Fruit fly (Drosophila melanogaster) whole organism, embryonic: ENCODE data around the gene Gart.

ENCODE experiments used
- ATbp ChIP-seq: fragments of 200-800 bp; sonication (Bioruptor generic); optimal IDR thresholded peaks from 2 replicates; lab custom pipeline; 2017; ENCODE audit warnings: missing biosample characterization, mild to moderate bottlenecking, missing genetic modification characterization, missing genetic modification reagents
- Adf1 ChIP-seq: fragments of 200-800 bp; sonication (Bioruptor generic); IDR thresholded peaks from 2 replicates; pipeline ENCODE4 v1.3.6; 2022; ENCODE audit warnings: missing biosample characterization, missing genetic modification characterization
- CG10147 ChIP-seq: fragments of 200-800 bp; sonication (Bioruptor generic); optimal IDR thresholded peaks from 2 replicates; lab custom pipeline; 2019; ENCODE audit warnings: missing biosample characterization, mild to moderate bottlenecking, missing genetic modification characterization, moderate library complexity
- CG10959 ChIP-seq: fragments of 200-800 bp; sonication (Bioruptor generic); IDR thresholded peaks from 2 replicates; pipeline ENCODE4 v1.3.6; 2022; ENCODE audit warnings: missing biosample characterization, missing genetic modification characterization
- CG12299 ChIP-seq: fragments of 200-800 bp; sonication (Bioruptor generic); optimal IDR thresholded peaks from 2 replicates; lab custom pipeline; 2018; ENCODE audit warnings: missing biosample characterization, mild to moderate bottlenecking, missing genetic modification characterization
- CG13296 ChIP-seq: fragments of 200-800 bp; sonication (Bioruptor generic); optimal IDR thresholded peaks from 3 replicates; lab custom pipeline; 2018; ENCODE audit warnings: missing biosample characterization, mild to moderate bottlenecking, missing genetic modification characterization
- CG1603 ChIP-seq: fragments of 200-800 bp; sonication (Bioruptor generic); optimal IDR thresholded peaks from 2 replicates; lab custom pipeline; 2019; ENCODE audit warnings: missing biosample characterization, mild to moderate bottlenecking, missing genetic modification characterization, moderate library complexity
- CG17802 ChIP-seq: fragments of 200-800 bp; sonication (Bioruptor generic); optimal IDR thresholded peaks from 2 replicates; lab custom pipeline; 2018; ENCODE audit warnings: missing biosample characterization, mild to moderate bottlenecking, missing genetic modification characterization, moderate library complexity
- CG18011 ChIP-seq: fragments of 200-800 bp; sonication (Bioruptor generic); optimal IDR thresholded peaks from 2 replicates; lab custom pipeline; 2017; ENCODE audit warnings: missing biosample characterization, missing genetic modification characterization, mild to moderate bottlenecking, moderate library complexity, missing genotype
- CG4730 ChIP-seq: fragments of 200-800 bp; sonication (Bioruptor generic); IDR thresholded peaks from 2 replicates; pipeline ENCODE4 v1.3.6; 2022; ENCODE audit warnings: missing biosample characterization, missing genetic modification characterization
- CG6765 ChIP-seq: fragments of 200-800 bp; sonication (Bioruptor generic); optimal IDR thresholded peaks from 3 replicates; lab custom pipeline; 2017; ENCODE audit warnings: missing biosample characterization, mild to moderate bottlenecking, missing genetic modification characterization
- CG7372 ChIP-seq: fragments of 200-800 bp; sonication (Bioruptor generic); IDR thresholded peaks from 2 replicates; pipeline ENCODE4 v1.3.6; 2022; ENCODE audit warnings: missing biosample characterization, missing genetic modification characterization
- CG8089 ChIP-seq: fragments of 200-800 bp; sonication (Bioruptor generic); optimal IDR thresholded peaks from 3 replicates; lab custom pipeline; 2016; ENCODE audit warnings: missing biosample characterization, missing genetic modification characterization
- CG8765 ChIP-seq: fragments of 200-800 bp; sonication (Bioruptor generic); IDR thresholded peaks from 2 replicates; pipeline ENCODE4 v1.3.6; 2022; ENCODE audit warnings: missing biosample characterization, missing genetic modification characterization
- CG9727 ChIP-seq: fragments of 200-800 bp; sonication (Bioruptor generic); optimal IDR thresholded peaks from 3 replicates; lab custom pipeline; 2017; ENCODE audit warnings: missing biosample characterization, mild to moderate bottlenecking, missing genetic modification characterization
- Doc3 ChIP-seq: fragments of 200-800 bp; sonication (Bioruptor generic); IDR thresholded peaks from 3 replicates; pipeline ENCODE4 v1.3.6; 2022; ENCODE audit warnings: missing biosample characterization, missing genetic modification characterization; ENCODE audit not compliant: partially characterized antibody
- Ets65A ChIP-seq: fragments of 200-800 bp; sonication (Bioruptor generic); peaks from one replicate; lab custom pipeline; 2016; ENCODE audit warnings: missing biosample characterization, missing genetic modification characterization
- Fer1 ChIP-seq: fragments of 200-800 bp; sonication (Bioruptor generic); optimal IDR thresholded peaks from 2 replicates; lab custom pipeline; 2017; ENCODE audit warnings: missing biosample characterization, mild to moderate bottlenecking, missing genetic modification characterization
- Hand ChIP-seq: fragments of 200-800 bp; sonication (Bioruptor generic); optimal IDR thresholded peaks from 2 replicates; lab custom pipeline; 2017; ENCODE audit warnings: mild to moderate bottlenecking, missing biosample characterization, missing genetic modification reagents, missing genetic modification characterization
- Lhr ChIP-seq: fragments of 200-800 bp; sonication (Bioruptor generic); optimal IDR thresholded peaks from 3 replicates; lab custom pipeline; 2017; ENCODE audit warnings: mild to moderate bottlenecking, missing biosample characterization, missing genetic modification reagents, missing genetic modification characterization
- MTF-1 ChIP-seq: fragments of 200-800 bp; sonication (Bioruptor generic); optimal IDR thresholded peaks from 2 replicates; lab custom pipeline; 2018; ENCODE audit warnings: missing biosample characterization, mild to moderate bottlenecking, missing genetic modification characterization, borderline replicate concordance
- Mad ChIP-seq: fragments of 200-800 bp; sonication (Bioruptor generic); optimal IDR thresholded peaks from 2 replicates; lab custom pipeline; 2016; ENCODE audit warnings: missing biosample characterization, missing genetic modification characterization
- Med ChIP-seq: fragments of 200-800 bp; sonication (Bioruptor generic); peaks from one replicate; lab custom pipeline; 2016; ENCODE audit warnings: missing biosample characterization, missing genetic modification characterization, mild to moderate bottlenecking, inconsistent platforms, moderate library complexity
- Rx ChIP-seq: fragments of 200-800 bp; sonication (Bioruptor generic); IDR thresholded peaks from 2 replicates; pipeline ENCODE4 v1.3.6; 2022; ENCODE audit warnings: missing biosample characterization, missing genetic modification characterization
- Stat92E ChIP-seq, 3 experiments: fragments of >200 bp in 2 of 3; fragments of 200-800 bp in 1 of 3; sonication (Bioruptor generic) in 1 of 3; optimal IDR thresholded peaks; 2 replicates each; lab custom pipeline; 2017 to 2019; ENCODE audit warnings: missing biosample characterization in 3 of 3, missing genetic modification characterization in 3 of 3, mild to moderate bottlenecking in 1 of 3, moderate library complexity in 1 of 3
- Trl ChIP-seq, 3 experiments: fragments of >200 bp in 2 of 3; fragments of 200-800 bp in 1 of 3; sonication (Bioruptor generic) in 1 of 3; optimal IDR thresholded peaks; 2 replicates in 1 of 3; 3 replicates in 2 of 3; lab custom pipeline; 2016 to 2017; ENCODE audit warnings: missing biosample characterization in 1 of 3, missing genetic modification characterization in 1 of 3
- Xbp1 ChIP-seq: fragments of 200-800 bp; sonication (Bioruptor generic); optimal IDR thresholded peaks from 3 replicates; lab custom pipeline; 2016; ENCODE audit warnings: missing biosample characterization, mild to moderate bottlenecking, missing genetic modification characterization
- ap ChIP-seq: fragments of 200-800 bp; sonication (Bioruptor generic); IDR thresholded peaks from 2 replicates; pipeline ENCODE4 v1.3.6; 2022; ENCODE audit warnings: missing biosample characterization, missing genetic modification characterization
- bbx ChIP-seq: fragments of 200-800 bp; sonication (Bioruptor generic); IDR thresholded peaks from 2 replicates; pipeline ENCODE4 v1.3.6; 2022; ENCODE audit warnings: missing biosample characterization, missing genetic modification characterization; ENCODE audit not compliant: partially characterized antibody
- bsh ChIP-seq, 2 experiments: fragments of 200-800 bp; sonication (Bioruptor generic); optimal IDR thresholded peaks; 2 replicates each; lab custom pipeline; 2017 to 2018; ENCODE audit warnings: mild to moderate bottlenecking in 2 of 2, missing biosample characterization in 2 of 2, missing genetic modification characterization in 2 of 2, moderate library complexity in 1 of 2
- chm ChIP-seq: fragments of 200-800 bp; sonication (Bioruptor generic); IDR thresholded peaks from 2 replicates; pipeline ENCODE4 v1.3.6; 2022; ENCODE audit warnings: missing biosample characterization, missing genetic modification characterization
- crp ChIP-seq, 2 experiments: fragments of 200-800 bp; sonication (Bioruptor generic); optimal IDR thresholded peaks; 2 replicates in 1 of 2; 3 replicates in 1 of 2; lab custom pipeline; 2017; ENCODE audit warnings: missing biosample characterization in 2 of 2, missing genetic modification characterization in 2 of 2, mild to moderate bottlenecking in 1 of 2, moderate library complexity in 1 of 2
- cwo ChIP-seq: fragments of 200-800 bp; sonication (Bioruptor generic); optimal IDR thresholded peaks from 3 replicates; lab custom pipeline; 2017; ENCODE audit warnings: missing biosample characterization, missing genetic modification characterization, mild to moderate bottlenecking, moderate library complexity, missing genetic modification reagents
- disco-r ChIP-seq: fragments of 200-800 bp; sonication (Bioruptor generic); optimal IDR thresholded peaks from 2 replicates; lab custom pipeline; 2016; ENCODE audit warnings: missing biosample characterization, missing genetic modification characterization
- dmrt11E ChIP-seq: fragments of 200-800 bp; sonication (Bioruptor generic); optimal IDR thresholded peaks from 3 replicates; lab custom pipeline; 2018; ENCODE audit warnings: missing biosample characterization, mild to moderate bottlenecking, missing genetic modification characterization, moderate library complexity
- fu2 ChIP-seq: fragments of 200-800 bp; sonication (Bioruptor generic); optimal IDR thresholded peaks from 2 replicates; lab custom pipeline; 2016; ENCODE audit warnings: missing biosample characterization, missing genetic modification characterization
- gcm2 ChIP-seq: fragments of 200-800 bp; sonication (Bioruptor generic); optimal IDR thresholded peaks from 2 replicates; lab custom pipeline; 2016; ENCODE audit warnings: missing biosample characterization, missing genetic modification characterization
- grau ChIP-seq: fragments of 200-800 bp; optimal IDR thresholded peaks from 3 replicates; lab custom pipeline; 2019; ENCODE audit warnings: missing biosample characterization, mild to moderate bottlenecking, missing genetic modification characterization, moderate library complexity
- ham ChIP-seq: fragments of 200-800 bp; sonication (Bioruptor generic); IDR thresholded peaks from 2 replicates; pipeline ENCODE4 v1.3.6; 2022; ENCODE audit warnings: missing biosample characterization, missing genetic modification characterization
- lola ChIP-seq, 3 experiments: fragments of >200 bp in 2 of 3; fragments of 200-800 bp in 1 of 3; sonication (Bioruptor generic) in 1 of 3; optimal IDR thresholded peaks; 2 replicates each; lab custom pipeline; 2017 to 2019; ENCODE audit warnings: missing biosample characterization in 3 of 3, missing genetic modification characterization in 3 of 3, mild to moderate bottlenecking in 1 of 3, moderate library complexity in 1 of 3
- lov ChIP-seq, 2 experiments: fragments of 200-800 bp in 1 of 2; fragments of >200 bp in 1 of 2; sonication (Bioruptor generic) in 1 of 2; IDR thresholded peaks in 1 of 2; optimal IDR thresholded peaks in 1 of 2; 2 replicates in 1 of 2; 3 replicates in 1 of 2; pipeline versions ENCODE4 v1.3.6 to Lab custom; 2017 to 2022; ENCODE audit warnings: missing biosample characterization in 1 of 2, missing genetic modification characterization in 1 of 2
- nerfin-1 ChIP-seq: fragments of 200-800 bp; sonication (Bioruptor generic); optimal IDR thresholded peaks from 3 replicates; lab custom pipeline; 2019; ENCODE audit warnings: missing biosample characterization, mild to moderate bottlenecking, missing genetic modification characterization, moderate library complexity
- nmo ChIP-seq: fragments of 200-800 bp; sonication (Bioruptor generic); optimal IDR thresholded peaks from 2 replicates; lab custom pipeline; 2018; ENCODE audit warnings: missing biosample characterization, mild to moderate bottlenecking, missing genetic modification characterization, moderate library complexity
- pum ChIP-seq: fragments of 200-800 bp; sonication (Bioruptor generic); optimal IDR thresholded peaks from 2 replicates; lab custom pipeline; 2016; ENCODE audit warnings: missing biosample characterization, missing genetic modification characterization
- sd ChIP-seq: fragments of 200-800 bp; sonication (Bioruptor generic); optimal IDR thresholded peaks from 3 replicates; lab custom pipeline; 2018; ENCODE audit warnings: missing biosample characterization, mild to moderate bottlenecking, missing genetic modification characterization, moderate library complexity
- sisA ChIP-seq: fragments of 200-800 bp; sonication (Bioruptor generic); IDR thresholded peaks from 2 replicates; pipeline ENCODE4 v1.3.6; 2022; ENCODE audit warnings: missing biosample characterization, missing genetic modification characterization
- vfl ChIP-seq: fragments of 200-800 bp; sonication (Bioruptor generic); optimal IDR thresholded peaks from 2 replicates; lab custom pipeline; 2016; ENCODE audit warnings: missing biosample characterization, missing genetic modification characterization
- zen ChIP-seq: fragments of 200-800 bp; sonication (Bioruptor generic); optimal IDR thresholded peaks from 3 replicates; lab custom pipeline; 2018; ENCODE audit warnings: missing biosample characterization, mild to moderate bottlenecking, missing genetic modification characterization, moderate library complexity

Gene Gart

dm6 chr2L:7033100-7033675, 9.5 kb upstream of the Gart start (continued):
- TF ChIP-seq fu2 (GFP tag; lab: Kevin White, UChicago): no peak
- TF ChIP-seq CG12299 (tag; lab: Kevin White, UChicago): no peak
- TF ChIP-seq CG18011 (GFP tag; lab: Kevin White, UChicago): no peak
- TF ChIP-seq Fer1 (GFP tag; lab: Kevin White, UChicago): peak; percentile 33
- no peak for TF ChIP-seq Ets65A (GFP tag; lab: Kevin White, UChicago)
- no peak for TF ChIP-seq ham
- TF ChIP-seq Trl (optimal IDR thresholded peaks at IDR 0.05; lab: Kevin White, UChicago): no peak
- no peak for TF ChIP-seq Trl (GFP tag; optimal IDR thresholded peaks at IDR 0.05; lab: Kevin White, UChicago)
- TF ChIP-seq Med (GFP tag; lab: Kevin White, UChicago): peak; percentile 94
- TF ChIP-seq cwo (GFP tag; lab: Kevin White, UChicago): no peak
- no peak for TF ChIP-seq lov (optimal IDR thresholded peaks at IDR 0.05; lab: Kevin White, UChicago)
- 0 out of 3 replicates have a peak, but pooled peaks have one; percentile 12 for TF ChIP-seq lov (GFP tag; IDR thresholded peaks at IDR 0.05; lab: Robert Waterston, UW)
- peak; percentile 1 for TF ChIP-seq CG6765 (GFP tag; lab: Kevin White, UChicago)
- TF ChIP-seq disco-r (GFP tag; lab: Kevin White, UChicago): no peak
- TF ChIP-seq nerfin-1 (tag; lab: Kevin White, UChicago): no peak
- no peak for TF ChIP-seq ap (GFP tag; lab: Robert Waterston, UW)
- TF ChIP-seq sd (tag; lab: Kevin White, UChicago): peak; percentile 47
- no peak for TF ChIP-seq Hand (GFP tag; lab: Kevin White, UChicago)
- TF ChIP-seq CG1603 (tag; lab: Kevin White, UChicago): peak; percentile 45
- peak; percentile 16 for TF ChIP-seq CG8089
- no peak for TF ChIP-seq zen (tag; lab: Kevin White, UChicago)
- TF ChIP-seq CG17802 (tag; lab: Kevin White, UChicago): no peak
- TF ChIP-seq pum (GFP tag; lab: Kevin White, UChicago): peak; percentile 14
- no peak for TF ChIP-seq vfl
- no peak; the same call in 1 of the 2 replicates for TF ChIP-seq chm (GFP tag; lab: Robert Waterston, UW)
- no peak for TF ChIP-seq CG10959 (GFP tag; lab: Robert Waterston, UW)
- no peak for TF ChIP-seq CG7372
- TF ChIP-seq lola (GFP tag; optimal IDR thresholded peaks at IDR 0.05; lab: Kevin White, UChicago): no peak
- TF ChIP-seq sisA (GFP tag; lab: Robert Waterston, UW): peak; percentile 32; the same call in 1 of the 2 replicates
- no peak for TF ChIP-seq Rx (GFP tag; lab: Robert Waterston, UW)
- peak; percentile 26 for TF ChIP-seq CG9727
- TF ChIP-seq CG10147 (GFP tag; lab: Kevin White, UChicago): peak; percentile 7
- peak; percentile 15 for TF ChIP-seq MTF-1
- no peak for TF ChIP-seq Mad
- peak; percentile 55 for TF ChIP-seq Xbp1
- peak; percentile 6 for TF ChIP-seq grau (tag; lab: Kevin White, UChicago)
- no peak for TF ChIP-seq Lhr (GFP tag; lab: Kevin White, UChicago)
- no peak for TF ChIP-seq Stat92E (GFP tag; optimal IDR thresholded peaks at IDR 0.05; lab: Kevin White, UChicago)
- TF ChIP-seq nmo: no peak
- TF ChIP-seq gcm2 (GFP tag; lab: Kevin White, UChicago): no peak
- TF ChIP-seq bsh (GFP tag; optimal IDR thresholded peaks at IDR 0.05; lab: Kevin White, UChicago): peak; percentile 26 to 51
- no peak for TF ChIP-seq crp (GFP tag; optimal IDR thresholded peaks at IDR 0.05; lab: Kevin White, UChicago)
- TF ChIP-seq dmrt11E (tag; lab: Kevin White, UChicago): no peak
- TF ChIP-seq Doc3 (GFP tag; lab: Robert Waterston, UW): no peak
- TF ChIP-seq Adf1: peak; percentile 20; the same call in 1 of the 2 replicates
- TF ChIP-seq bbx (GFP tag; lab: Robert Waterston, UW): no peak
- peak; percentile 27 for TF ChIP-seq CG13296 (GFP tag; lab: Kevin White, UChicago)
- TF ChIP-seq CG4730 (GFP tag; lab: Robert Waterston, UW): no peak
- no peak for TF ChIP-seq CG8765 (GFP tag; lab: Robert Waterston, UW)
- TF ChIP-seq ATbp (GFP tag; lab: Kevin White, UChicago): no peak
